Worm (Caenorhabditis elegans): ENCODE data around the gene Y73F8A.1159.
A peak's percentile ranks its signal among the peaks of the same experiment; 100 is the strongest.

Y73F8A.1159 gene

DNA sequence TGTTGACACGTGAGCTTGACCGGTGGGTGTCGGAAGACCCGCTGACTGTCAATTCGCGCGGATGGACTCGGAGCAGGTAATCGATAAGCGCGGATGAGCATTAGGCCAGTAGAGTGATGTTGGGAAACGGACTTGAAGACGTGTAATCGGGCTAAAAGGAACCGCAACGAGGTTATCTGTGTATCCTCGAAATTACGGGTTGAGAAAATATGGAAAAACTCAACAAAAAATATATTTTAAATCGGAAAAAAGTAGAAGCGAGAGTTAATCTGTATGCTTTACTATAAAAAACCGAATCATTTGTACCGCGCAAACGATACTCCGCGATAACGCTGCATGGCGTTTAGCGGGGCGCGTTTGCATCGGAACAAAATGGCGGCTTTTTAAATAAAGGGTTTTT is at the start of gene Y73F8A.1159:
Gene Y73F8A.1159, minus strand, starts transcription at position 101 of the 400 bp plus-strand sequence.
- TF ChIP-seq nhr-71 (tag; optimal IDR thresholded peaks at IDR 0.05), result no peak

DNA sequence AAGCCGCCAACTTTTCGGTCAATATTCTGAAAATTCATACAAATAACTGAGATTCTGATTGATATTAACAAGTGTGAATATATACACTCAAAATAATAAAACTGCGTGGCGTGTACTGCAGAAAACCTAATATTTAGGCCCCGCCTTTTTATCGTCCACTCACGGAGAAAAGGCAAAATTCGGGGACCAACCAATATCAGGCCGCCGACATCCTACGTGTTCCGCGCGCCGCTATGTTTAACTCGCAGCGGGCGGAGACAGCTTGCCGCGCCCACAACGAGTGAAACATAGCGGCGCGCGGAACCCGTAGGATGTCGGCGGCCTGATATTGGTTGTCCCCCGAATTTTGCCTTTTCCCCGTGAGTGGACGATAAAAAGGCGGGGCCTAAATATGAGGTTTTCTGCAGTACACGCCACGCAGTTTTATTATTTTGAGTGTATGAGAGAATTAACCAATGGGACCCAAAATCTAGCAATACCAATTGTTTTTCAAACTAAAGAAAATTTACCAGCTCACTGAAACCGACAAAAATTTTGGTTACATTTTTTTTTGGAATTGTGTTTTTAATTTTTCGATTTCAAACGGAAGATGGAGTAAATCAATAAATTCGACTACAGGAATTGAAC is 44.6 kb upstream of the Y73F8A.1159 start:
- TF ChIP-seq nhr-85 (tag), result peak; percentile 25

DNA sequence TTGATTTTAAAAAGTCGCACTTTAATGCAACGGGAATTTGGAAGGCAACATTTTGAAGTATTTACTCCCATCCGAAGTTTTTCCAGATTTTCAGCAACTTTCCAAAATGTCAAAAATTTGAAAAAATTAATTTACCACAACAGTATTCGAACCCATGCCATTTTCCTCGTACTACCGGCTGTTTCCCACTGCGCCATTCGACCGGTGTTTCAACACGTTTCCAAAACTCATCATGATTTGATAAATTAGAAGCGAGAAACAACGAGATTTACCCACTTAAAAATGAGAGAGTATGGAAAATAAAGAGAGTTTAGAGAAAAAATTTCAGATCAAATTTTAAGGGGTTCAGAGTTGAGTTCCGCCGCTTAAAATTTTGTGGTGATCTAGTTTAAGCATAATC is 43.0 kb upstream of the Y73F8A.1159 start:
- no peak for TF ChIP-seq zip-4 (GFP tag; optimal IDR thresholded peaks at IDR 0.05)
- TF ChIP-seq mdl-1 (tag; optimal IDR thresholded peaks at IDR 0.05), result no peak
- TF ChIP-seq lin-13 (GFP tag; optimal IDR thresholded peaks at IDR 0.05), result no peak
- TF ChIP-seq elt-2 (tag; optimal IDR thresholded peaks at IDR 0.05), result no peak
- TF ChIP-seq fkh-8 (tag; optimal IDR thresholded peaks at IDR 0.05), result no peak
- no peak for TF ChIP-seq sptf-1 (tag; optimal IDR thresholded peaks at IDR 0.05)
- no peak for TF ChIP-seq Y116A8C.19 (tag; optimal IDR thresholded peaks at IDR 0.05; ENCODE audit: borderline replicate concordance)
- no peak for TF ChIP-seq pag-3 (tag; optimal IDR thresholded peaks at IDR 0.05; ENCODE audit: borderline replicate concordance, insufficient read depth)
- TF ChIP-seq lin-14 (GFP tag; optimal IDR thresholded peaks at IDR 0.05), result no peak
- TF ChIP-seq hpl-2 (GFP tag; optimal IDR thresholded peaks at IDR 0.05), result no peak
- no peak for TF ChIP-seq egl-13 (tag; optimal IDR thresholded peaks at IDR 0.05)
- TF ChIP-seq mef-2 (tag; optimal IDR thresholded peaks at IDR 0.05), result no peak
- no peak for TF ChIP-seq ceh-90 (tag; optimal IDR thresholded peaks at IDR 0.05)
- TF ChIP-seq unc-130 (tag; optimal IDR thresholded peaks at IDR 0.05), result no peak
- no peak for TF ChIP-seq xbp-1 (tag; optimal IDR thresholded peaks at IDR 0.05)
- no peak for TF ChIP-seq irx-1 (tag; optimal IDR thresholded peaks at IDR 0.05)
- TF ChIP-seq hlh-17 (GFP tag; optimal IDR thresholded peaks at IDR 0.05; ENCODE audit: borderline replicate concordance), result no peak
- TF ChIP-seq sox-4 (tag; optimal IDR thresholded peaks at IDR 0.05), result no peak
- TF ChIP-seq dpl-1 (GFP tag; optimal IDR thresholded peaks at IDR 0.05), result no peak
- no peak for TF ChIP-seq unc-30 (tag; optimal IDR thresholded peaks at IDR 0.05)

DNA sequence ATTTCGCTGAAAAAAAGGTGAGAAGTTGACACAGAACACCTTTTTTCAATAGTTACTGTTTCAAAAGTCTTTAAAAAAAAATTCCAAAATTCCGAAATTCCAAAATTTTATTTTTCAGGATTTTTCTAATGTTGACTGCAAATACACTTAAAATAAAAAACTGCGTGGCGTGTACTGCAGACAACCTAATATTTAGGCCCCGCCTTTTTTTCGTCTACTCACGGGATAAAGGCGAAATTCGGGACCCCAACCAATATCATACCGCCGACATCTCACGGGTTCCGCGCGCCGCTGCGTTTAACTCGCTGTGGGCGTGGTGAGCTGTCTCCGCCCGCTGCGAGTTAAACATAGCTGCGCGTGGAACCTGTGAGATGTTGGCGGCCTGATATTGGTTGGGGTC is 11.7 kb upstream of the Y73F8A.1159 start:
- TF ChIP-seq zip-4 (GFP tag; optimal IDR thresholded peaks at IDR 0.05) (no peak), grh-1 (GFP tag; IDR thresholded peaks at IDR 0.05) (no peak)

- TF ChIP-seq mef-2 (tag; optimal IDR thresholded peaks at IDR 0.05) (no peak), tbx-2 (tag; optimal IDR thresholded peaks at IDR 0.05) (no peak), ets-5 (GFP tag; IDR thresholded peaks at IDR 0.05) (no peak), Y116A8C.19 (tag; optimal IDR thresholded peaks at IDR 0.05; ENCODE audit: borderline replicate concordance) (no peak), ceh-90 (tag; optimal IDR thresholded peaks at IDR 0.05) (no peak), pag-3 (tag; optimal IDR thresholded peaks at IDR 0.05; ENCODE audit: borderline replicate concordance, insufficient read depth) (no peak), ztf-4 (tag; optimal IDR thresholded peaks at IDR 0.05) (no peak), C04F5.9 (tag; optimal IDR thresholded peaks at IDR 0.05) (no peak), fkh-8 (tag; optimal IDR thresholded peaks at IDR 0.05) (no peak), nhr-19 (GFP tag; conservative IDR thresholded peaks at IDR 0.05) (no peak)
Measured at ce11 chrIV:15399977-15400376, 9.2 kb upstream of the Y73F8A.1159 start, which contains the start of gene nhr-5. nhr-5 (plus strand) TSS chrIV:15400277.

- TF ChIP-seq nhr-20 (tag; optimal IDR thresholded peaks at IDR 0.05), result peak; percentile 88
- peak; percentile 54 for TF ChIP-seq nhr-19 (GFP tag; conservative IDR thresholded peaks at IDR 0.05)
- TF ChIP-seq snpc-4 (tag; optimal IDR thresholded peaks at IDR 0.05), result peak; percentile 12
- no peak for TF ChIP-seq sup-37 (GFP tag; optimal IDR thresholded peaks at IDR 0.05)
- peak; percentile 84 for TF ChIP-seq grh-1 (GFP tag; IDR thresholded peaks at IDR 0.05)
- TF ChIP-seq swsn-7 (tag; optimal IDR thresholded peaks at IDR 0.05), result peak; percentile 23
- peak; percentile 22 to 35 for TF ChIP-seq efl-1 (optimal IDR thresholded peaks at IDR 0.05)
- peak in 1 of 2 experiments; percentile 93 for TF ChIP-seq efl-1 (GFP tag; optimal IDR thresholded peaks at IDR 0.05 in 1 of 2)
- TF ChIP-seq elt-3 (tag; optimal IDR thresholded peaks at IDR 0.05), result peak in 3 of 6 experiments; percentile 35 to 92 (median 77)
- peak; percentile 87 for TF ChIP-seq blmp-1 (tag; optimal IDR thresholded peaks at IDR 0.05)
- peak; percentile 17 for TF ChIP-seq lin-13 (GFP tag; optimal IDR thresholded peaks at IDR 0.05)
- TF ChIP-seq lsy-2 (tag; optimal IDR thresholded peaks at IDR 0.05), result peak in 1 of 2 experiments; percentile 60
- TF ChIP-seq nhr-71 (tag; optimal IDR thresholded peaks at IDR 0.05), result peak; percentile 78
- TF ChIP-seq dpl-1 (GFP tag; optimal IDR thresholded peaks at IDR 0.05), result peak in 2 of 3 experiments; percentile 7 to 48
- TF ChIP-seq nhr-237 (tag; optimal IDR thresholded peaks at IDR 0.05), result peak; percentile 31
- peak; percentile 80 for TF ChIP-seq nhr-90 (tag; optimal IDR thresholded peaks at IDR 0.05; ENCODE audit: poor library complexity)
- no peak for TF ChIP-seq nhr-84 (tag; optimal IDR thresholded peaks at IDR 0.05)
- TF ChIP-seq dsc-1 (tag; optimal IDR thresholded peaks at IDR 0.05), result no peak
- TF ChIP-seq nhr-47 (tag; optimal IDR thresholded peaks at IDR 0.05), result peak; percentile 45
- TF ChIP-seq tbx-2 (tag; optimal IDR thresholded peaks at IDR 0.05), result peak; percentile 43
Measured at ce11 chrIV:15398643-15399042, 7.8 kb upstream of the Y73F8A.1159 start.
